Fruit fly (Drosophila melanogaster): ENCODE data around the gene Nup205.

Nup205 gene

DNA sequence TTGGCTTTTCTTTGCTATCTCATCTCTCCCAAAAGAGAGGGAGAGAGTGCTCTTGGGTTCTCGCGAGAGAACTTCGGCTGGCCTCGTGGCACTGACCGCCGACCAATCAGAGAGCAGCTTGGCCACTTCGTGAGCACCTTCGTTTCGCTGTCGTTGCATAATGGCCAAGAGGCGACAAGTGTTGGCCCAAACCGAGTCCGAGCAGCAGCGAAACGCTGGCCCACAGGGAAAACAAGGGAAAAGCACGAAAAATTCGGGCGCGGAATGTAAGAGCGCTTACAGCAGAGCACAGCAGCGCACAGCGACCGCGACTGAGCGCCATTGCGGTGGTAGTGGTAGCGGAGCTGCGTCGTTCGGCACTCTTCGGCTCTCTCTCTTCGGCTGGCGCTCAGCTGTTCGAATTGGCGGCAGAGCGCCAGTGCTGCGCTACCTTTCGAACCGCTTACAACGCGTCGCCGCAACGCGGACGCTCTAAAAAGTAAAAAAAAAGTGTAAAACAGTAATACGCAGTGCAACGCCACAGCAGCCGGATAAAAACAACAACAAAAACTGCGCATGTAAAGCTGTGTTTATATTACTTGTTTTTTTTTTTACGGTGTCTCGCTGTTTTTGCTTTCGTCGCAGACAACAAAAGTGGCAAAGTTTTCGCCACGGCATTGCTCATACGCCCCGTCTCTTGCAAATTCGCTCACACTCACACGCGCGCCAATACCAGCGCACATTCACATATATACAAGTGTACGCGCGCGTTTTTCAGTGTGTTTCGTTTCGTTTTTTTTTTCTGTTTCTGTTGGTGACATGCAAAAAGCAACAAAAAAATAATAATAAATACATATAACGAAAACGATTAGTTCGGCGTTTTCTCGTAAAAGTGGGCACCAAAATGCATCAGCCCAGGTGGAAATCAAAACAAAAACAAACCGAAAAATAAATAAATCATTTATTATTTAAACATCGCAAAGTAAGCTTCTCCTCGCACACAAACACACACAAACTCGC lies 35.2 kb downstream of the Nup205 start:
- no peak for TF ChIP-seq fd85E (GFP tag; optimal IDR thresholded peaks at IDR 0.05)
- TF ChIP-seq Met (GFP tag; optimal IDR thresholded peaks at IDR 0.05): no peak
- peak; percentile 21 for TF ChIP-seq CG34406 (GFP tag; optimal IDR thresholded peaks at IDR 0.05)
- TF ChIP-seq achi (GFP tag; optimal IDR thresholded peaks at IDR 0.05): peak; percentile 46
- TF ChIP-seq CG6276 (GFP tag; optimal IDR thresholded peaks at IDR 0.05): peak; percentile 76
- TF ChIP-seq cyc (GFP tag; optimal IDR thresholded peaks at IDR 0.05): peak; percentile 2
- TF ChIP-seq Ets21C (GFP tag; optimal IDR thresholded peaks at IDR 0.05): no peak
- TF ChIP-seq CG16779 (tag; optimal IDR thresholded peaks at IDR 0.05): peak; percentile 72
- TF ChIP-seq eg (GFP tag; IDR thresholded peaks at IDR 0.05): peak; percentile 82
- TF ChIP-seq CG3032 (tag; optimal IDR thresholded peaks at IDR 0.05): no peak
- TF ChIP-seq pdm3 (GFP tag; optimal IDR thresholded peaks at IDR 0.05): peak; percentile 42
- TF ChIP-seq Eip75B (GFP tag; optimal IDR thresholded peaks at IDR 0.05): peak; percentile 60
- peak; percentile 71 for TF ChIP-seq net (GFP tag; optimal IDR thresholded peaks at IDR 0.05)
- no peak for TF ChIP-seq acj6 (GFP tag; optimal IDR thresholded peaks at IDR 0.05)
- peak; percentile 75 for TF ChIP-seq CG6808 (GFP tag; optimal IDR thresholded peaks at IDR 0.05)
- TF ChIP-seq CG9139 (GFP tag; optimal IDR thresholded peaks at IDR 0.05): peak; percentile 57
- TF ChIP-seq Sox14 (GFP tag; optimal IDR thresholded peaks at IDR 0.05): peak; percentile 56
- TF ChIP-seq ss (GFP tag; optimal IDR thresholded peaks at IDR 0.05): peak; percentile 77
- no peak for TF ChIP-seq Hr38 (GFP tag; optimal IDR thresholded peaks at IDR 0.05)
- peak; percentile 39 for TF ChIP-seq Blimp-1 (GFP tag; optimal IDR thresholded peaks at IDR 0.05)
- TF ChIP-seq dac (GFP tag; optimal IDR thresholded peaks at IDR 0.05): peak; percentile 58
- peak; percentile 77 for TF ChIP-seq Eip78C (GFP tag)
- TF ChIP-seq OdsH (GFP tag; optimal IDR thresholded peaks at IDR 0.05): peak; percentile 17
- peak; percentile 51 for TF ChIP-seq spab (GFP tag; optimal IDR thresholded peaks at IDR 0.05)
- TF ChIP-seq salr (GFP tag; optimal IDR thresholded peaks at IDR 0.05): peak; percentile 13 to 64
- TF ChIP-seq Lpt (GFP tag; optimal IDR thresholded peaks at IDR 0.05): peak; percentile 15
- peak; percentile 95 for TF ChIP-seq vri (GFP tag; optimal IDR thresholded peaks at IDR 0.05)
- TF ChIP-seq topi (GFP tag; optimal IDR thresholded peaks at IDR 0.05): peak; percentile 43
- TF ChIP-seq Gug (GFP tag; IDR thresholded peaks at IDR 0.05): 0 out of 2 replicates have a peak, but pooled peaks have one; percentile 33
- TF ChIP-seq CG3919 (GFP tag; optimal IDR thresholded peaks at IDR 0.05): peak; percentile 65
- peak; percentile 6 for TF ChIP-seq lz (GFP tag; optimal IDR thresholded peaks at IDR 0.05)
- peak; percentile 69 for TF ChIP-seq CG8119 (GFP tag; IDR thresholded peaks at IDR 0.05)
- no peak for TF ChIP-seq Hr39 (GFP tag; optimal IDR thresholded peaks at IDR 0.05)
- peak; percentile 18 for TF ChIP-seq fd59A (GFP tag; optimal IDR thresholded peaks at IDR 0.05)
- peak; percentile 15 for TF ChIP-seq CG10631 (GFP tag; optimal IDR thresholded peaks at IDR 0.05)
- TF ChIP-seq esn (GFP tag; optimal IDR thresholded peaks at IDR 0.05): peak; percentile 39
- no peak for TF ChIP-seq CG4318 (GFP tag; optimal IDR thresholded peaks at IDR 0.05)
- no peak for TF ChIP-seq Sox15 (GFP tag; optimal IDR thresholded peaks at IDR 0.05)
- TF ChIP-seq CG6163 (GFP tag; IDR thresholded peaks at IDR 0.05): peak; percentile 83
- peak; percentile 16 for TF ChIP-seq CG6792 (GFP tag; optimal IDR thresholded peaks at IDR 0.05)
- no peak for TF ChIP-seq CG11294 (GFP tag; IDR thresholded peaks at IDR 0.05)
- TF ChIP-seq Sox102F (GFP tag; optimal IDR thresholded peaks at IDR 0.05): no peak
- peak; percentile 67 for TF ChIP-seq CG32006 (GFP tag; optimal IDR thresholded peaks at IDR 0.05)
- TF ChIP-seq dsx (GFP tag; optimal IDR thresholded peaks at IDR 0.05; ENCODE audit: poor library complexity, severe bottlenecking): no peak
- peak; percentile 40 for TF ChIP-seq Eip93F (GFP tag; optimal IDR thresholded peaks at IDR 0.05)
- peak; percentile 24 for TF ChIP-seq CG10669 (GFP tag; optimal IDR thresholded peaks at IDR 0.05)
- no peak for TF ChIP-seq CG31627 (GFP tag; optimal IDR thresholded peaks at IDR 0.05)
- TF ChIP-seq CG7368 (GFP tag; optimal IDR thresholded peaks at IDR 0.05): no peak
- TF ChIP-seq Smox (GFP tag; optimal IDR thresholded peaks at IDR 0.05): peak; percentile 21

Measured in whole organism, prepupa.